Fruit fly (Drosophila melanogaster) whole organism, adult: ENCODE measurements around the gene Tsp29Fb.
A peak's percentile ranks its signal among the peaks of the same experiment; 100 is the strongest.

Experiments used
- CG11617 ChIP-seq: fragments of 200-800 bp; sonication (Bioruptor generic); optimal IDR thresholded peaks from 2 replicates; lab custom pipeline; 2017; ENCODE audit warnings: mild to moderate bottlenecking, missing biosample characterization, missing genetic modification reagents, missing genetic modification characterization
- CG12768 ChIP-seq: fragments of 200-800 bp; sonication (Bioruptor generic); optimal IDR thresholded peaks from 2 replicates; lab custom pipeline; 2017; ENCODE audit warnings: missing biosample characterization, missing genetic modification characterization, mild to moderate bottlenecking, moderate library complexity, missing genetic modification reagents
- CG14711 ChIP-seq: fragments of 200-800 bp; sonication (Bioruptor generic); optimal IDR thresholded peaks from 2 replicates; lab custom pipeline; 2018; ENCODE audit warnings: missing biosample characterization, mild to moderate bottlenecking, missing genetic modification characterization, moderate library complexity
- CG1620 ChIP-seq: fragments of 200-800 bp; sonication (Bioruptor generic); optimal IDR thresholded peaks from 2 replicates; lab custom pipeline; 2016; ENCODE audit warnings: missing biosample characterization, missing genetic modification characterization
- CG33017 ChIP-seq: fragments of 200-800 bp; sonication (Bioruptor generic); optimal IDR thresholded peaks from 2 replicates; lab custom pipeline; 2018; ENCODE audit warnings: missing biosample characterization, mild to moderate bottlenecking, missing genetic modification characterization, moderate library complexity
- CG5204 ChIP-seq: fragments of 200-800 bp; sonication (Bioruptor generic); optimal IDR thresholded peaks from 2 replicates; lab custom pipeline; 2016; ENCODE audit warnings: missing biosample characterization, missing genetic modification characterization
- CG7045 ChIP-seq: fragments of 200-800 bp; sonication (Bioruptor generic); optimal IDR thresholded peaks from 2 replicates; lab custom pipeline; 2017; ENCODE audit warnings: missing biosample characterization, mild to moderate bottlenecking, missing genetic modification characterization
- CG7101 ChIP-seq: fragments of 200-800 bp; sonication (Bioruptor generic); optimal IDR thresholded peaks from 2 replicates; lab custom pipeline; 2018; ENCODE audit warnings: missing biosample characterization, mild to moderate bottlenecking, missing genetic modification characterization, moderate library complexity
- Clk ChIP-seq: fragments of 200-800 bp; sonication (Bioruptor generic); optimal IDR thresholded peaks from 2 replicates; lab custom pipeline; 2017; ENCODE audit warnings: missing biosample characterization, missing genetic modification characterization
- Crg-1 ChIP-seq: fragments of 200-800 bp; sonication (Bioruptor generic); optimal IDR thresholded peaks from 2 replicates; lab custom pipeline; 2016; ENCODE audit warnings: missing biosample characterization, missing genetic modification characterization
- Hr96 ChIP-seq: fragments of 200-800 bp; sonication (Bioruptor generic); optimal IDR thresholded peaks from 2 replicates; lab custom pipeline; 2016; ENCODE audit warnings: missing biosample characterization, missing genetic modification characterization
- Mnt ChIP-seq: fragments of 200-800 bp; sonication (Bioruptor generic); optimal IDR thresholded peaks from 2 replicates; lab custom pipeline; 2016; ENCODE audit warnings: missing biosample characterization, mild to moderate bottlenecking, missing genetic modification characterization
- bab1 ChIP-seq: fragments of 200-800 bp; sonication (Bioruptor generic); optimal IDR thresholded peaks from 3 replicates; lab custom pipeline; 2019; ENCODE audit warnings: missing biosample characterization, mild to moderate bottlenecking, missing genetic modification characterization, moderate library complexity
- cic ChIP-seq: fragments of 200-800 bp; sonication (Bioruptor generic); optimal IDR thresholded peaks from 2 replicates; lab custom pipeline; 2017; ENCODE audit warnings: missing biosample characterization, mild to moderate bottlenecking, missing genetic modification characterization, moderate library complexity
- cnc ChIP-seq, 2 experiments: fragments of >200 bp; optimal IDR thresholded peaks; 2 replicates each; lab custom pipeline; 2017
- kay ChIP-seq: fragments of 200-800 bp; sonication (Bioruptor generic); peaks from one replicate; lab custom pipeline; 2016; ENCODE audit warnings: missing biosample characterization, missing genetic modification characterization, borderline replicate concordance
- ovo ChIP-seq: fragments of 200-800 bp; sonication (Bioruptor generic); optimal IDR thresholded peaks from 2 replicates; lab custom pipeline; 2016; ENCODE audit warnings: missing biosample characterization, missing genetic modification characterization
- pad ChIP-seq: fragments of 200-800 bp; sonication (Bioruptor generic); optimal IDR thresholded peaks from 3 replicates; lab custom pipeline; 2017; ENCODE audit warnings: missing biosample characterization, missing genetic modification characterization, mild to moderate bottlenecking, moderate library complexity, missing genetic modification reagents
- tj ChIP-seq: fragments of 200-800 bp; sonication (Bioruptor generic); optimal IDR thresholded peaks from 3 replicates; lab custom pipeline; 2017; ENCODE audit warnings: missing biosample characterization, mild to moderate bottlenecking, missing genetic modification characterization, moderate library complexity
- toe ChIP-seq: fragments of 200-800 bp; sonication (Bioruptor generic); optimal IDR thresholded peaks from 2 replicates; lab custom pipeline; 2016; ENCODE audit warnings: missing biosample characterization, missing genetic modification characterization

Tsp29Fb gene

dm6 chr2L:8955597-8956335, 18.6 kb downstream of the Tsp29Fb start:
- TF ChIP-seq CG5204 (GFP tag; lab: Kevin White, UChicago), result no peak
- peak; percentile 15 for TF ChIP-seq CG33017
- TF ChIP-seq pad (GFP tag; lab: Kevin White, UChicago), result no peak
- TF ChIP-seq CG11617 (GFP tag; lab: Kevin White, UChicago), result no peak
- no peak for TF ChIP-seq CG14711
- TF ChIP-seq bab1, result no peak
- no peak for TF ChIP-seq tj (GFP tag; lab: Kevin White, UChicago)
- TF ChIP-seq kay, result peak; percentile 14
- TF ChIP-seq toe (GFP tag; lab: Kevin White, UChicago), result no peak
- peak; percentile 16 for TF ChIP-seq Crg-1
- TF ChIP-seq Mnt (GFP tag; lab: Kevin White, UChicago), result peak; percentile 66
- TF ChIP-seq cnc (optimal IDR thresholded peaks at IDR 0.05; lab: Kevin White, UChicago), result no peak
- TF ChIP-seq CG12768, result no peak
- no peak for TF ChIP-seq Clk (GFP tag; lab: Kevin White, UChicago)
- TF ChIP-seq ovo (GFP tag; lab: Kevin White, UChicago), result no peak
- TF ChIP-seq CG1620, result no peak
- no peak for TF ChIP-seq CG7101 (tag; lab: Kevin White, UChicago)
- TF ChIP-seq CG7045, result no peak
- TF ChIP-seq Hr96 (GFP tag; lab: Kevin White, UChicago), result no peak
- TF ChIP-seq cic, result peak; percentile 74

dm6 chr2L:8956336-8956726, 19.1 kb downstream of the Tsp29Fb start:
- TF ChIP-seq kay (peak; percentile 18), bab1 (no peak)

DNA sequence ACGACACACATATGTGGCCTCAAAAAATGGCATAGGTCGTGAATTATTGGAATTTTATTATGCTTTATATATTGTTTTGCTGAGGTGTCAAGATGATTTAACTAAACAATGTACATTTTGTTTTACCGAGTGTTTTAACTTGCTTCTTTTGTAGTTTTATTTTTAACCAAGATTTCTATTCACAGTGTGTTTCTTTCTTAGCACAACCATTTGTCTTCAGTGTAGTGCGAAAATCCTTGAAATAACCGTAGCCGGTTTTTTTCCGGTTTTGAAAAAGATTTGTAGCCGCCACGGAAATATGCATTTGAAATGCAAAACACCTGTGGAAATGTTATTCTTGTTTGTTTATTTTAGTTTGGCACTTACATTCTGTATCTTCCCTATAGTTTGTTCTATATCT, 20.0 kb downstream of the Tsp29Fb start:
- no peak for TF ChIP-seq CG1620

- TF ChIP-seq kay, result peak; percentile 80
- TF ChIP-seq CG11617 (GFP tag; lab: Kevin White, UChicago), result peak; percentile 73
- TF ChIP-seq CG1620, result peak; percentile 52
- peak; percentile 23 for TF ChIP-seq Mnt (GFP tag; lab: Kevin White, UChicago)
- peak; percentile 87 for TF ChIP-seq CG7101 (tag; lab: Kevin White, UChicago)
- TF ChIP-seq Clk (GFP tag; lab: Kevin White, UChicago), result peak; percentile 19
- TF ChIP-seq bab1, result peak; percentile 81
- TF ChIP-seq Crg-1, result peak; percentile 43
- peak; percentile 35 for TF ChIP-seq tj (GFP tag; lab: Kevin White, UChicago)
- TF ChIP-seq ovo (GFP tag; lab: Kevin White, UChicago), result peak; percentile 15
- no peak for TF ChIP-seq cic
- peak; percentile 62 for TF ChIP-seq Hr96 (GFP tag; lab: Kevin White, UChicago)
- peak; percentile 81 for TF ChIP-seq CG14711
- TF ChIP-seq CG7045, result peak; percentile 60
- peak; percentile 71 for TF ChIP-seq CG5204 (GFP tag; lab: Kevin White, UChicago)
- TF ChIP-seq toe (GFP tag; lab: Kevin White, UChicago), result peak; percentile 55
- peak; percentile 49 for TF ChIP-seq CG12768
- TF ChIP-seq pad (GFP tag; lab: Kevin White, UChicago), result peak; percentile 33
- no peak for TF ChIP-seq cnc (optimal IDR thresholded peaks at IDR 0.05; lab: Kevin White, UChicago)
- TF ChIP-seq CG33017, result peak; percentile 84
Measured at dm6 chr2L:8958046-8958497, 20.9 kb downstream of the Tsp29Fb start.

- TF ChIP-seq pad (GFP tag; lab: Kevin White, UChicago), result peak; percentile 43
- peak; percentile 29 for TF ChIP-seq cic
- TF ChIP-seq cnc (optimal IDR thresholded peaks at IDR 0.05; lab: Kevin White, UChicago), result no peak
- TF ChIP-seq Mnt (GFP tag; lab: Kevin White, UChicago), result peak; percentile 39
- peak; percentile 43 for TF ChIP-seq CG33017
- TF ChIP-seq toe (GFP tag; lab: Kevin White, UChicago), result no peak
- peak; percentile 29 for TF ChIP-seq Hr96 (GFP tag; lab: Kevin White, UChicago)
- TF ChIP-seq CG14711, result peak; percentile 67
- TF ChIP-seq CG7101 (tag; lab: Kevin White, UChicago), result peak; percentile 55
- TF ChIP-seq CG1620, result no peak
- TF ChIP-seq tj (GFP tag; lab: Kevin White, UChicago), result peak; percentile 29
- no peak for TF ChIP-seq CG5204 (GFP tag; lab: Kevin White, UChicago)
- TF ChIP-seq Clk (GFP tag; lab: Kevin White, UChicago), result no peak
- peak; percentile 41 for TF ChIP-seq CG11617 (GFP tag; lab: Kevin White, UChicago)
- TF ChIP-seq bab1, result no peak
- peak; percentile 33 for TF ChIP-seq CG12768
- no peak for TF ChIP-seq ovo (GFP tag; lab: Kevin White, UChicago)
- no peak for TF ChIP-seq kay
- peak; percentile 14 for TF ChIP-seq CG7045
- TF ChIP-seq Crg-1, result no peak
Measured at dm6 chr2L:8959001-8959461, 21.8 kb downstream of the Tsp29Fb start, which contains the start of gene CG31886. TSS of gene CG31886 (minus strand) at chr2L:8959051.

DNA sequence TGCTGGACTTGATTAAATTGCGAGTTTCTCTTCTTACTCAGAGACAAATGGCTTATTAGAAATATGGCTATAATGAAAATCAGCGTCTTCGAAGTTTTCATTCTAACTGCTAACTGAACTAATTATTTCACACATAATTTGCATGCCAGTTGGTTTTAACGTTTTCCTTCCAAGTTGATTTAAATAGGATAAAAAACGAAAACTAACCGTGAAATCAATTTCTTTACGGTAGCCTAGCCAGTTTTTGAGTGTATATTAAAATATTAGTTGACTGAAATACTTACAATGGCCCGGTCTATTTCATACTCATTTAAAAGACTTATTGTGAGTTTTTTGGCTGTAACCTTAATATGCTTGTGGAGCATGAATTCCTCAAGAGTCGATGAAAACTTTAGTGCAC, 25.1 kb downstream of the Tsp29Fb start, which contains the start of the genes CG9525 and CG32985:
CG9525 (minus strand) TSS at position 101 of the 400 bp plus-strand sequence.
CG32985 (plus strand) TSS at position 280 of the 400 bp plus-strand sequence.
- no peak for TF ChIP-seq kay
- TF ChIP-seq ovo (GFP tag; lab: Kevin White, UChicago), result no peak
- TF ChIP-seq CG7045, result no peak
- TF ChIP-seq CG14711, result no peak
- TF ChIP-seq CG12768, result no peak
- no peak for TF ChIP-seq tj (GFP tag; lab: Kevin White, UChicago)
- TF ChIP-seq Mnt (GFP tag; lab: Kevin White, UChicago), result no peak
- no peak for TF ChIP-seq bab1
